Comparison of ENCODE assay signal across 3 worm cellular contexts in genomic region chrII:3499386-3499785, ce11.
A peak's percentile ranks its signal among the peaks of the same experiment; 100 is the strongest.
TF ChIP-seq lines count a peak whose summit lies in the region.

TSS of gene Y49F6B.9 (minus strand) at chrII:3499387.

TF ChIP-seq in whole organism, L4 larva, 104 proteins besides CTCF, POLR2A, EP300 and RAD21:
- TF ChIP-seq T26A8.4 (GFP tag; IDR thresholded peaks at IDR 0.05; lab: Robert Waterston, UW), result no peak
- TF ChIP-seq aha-1 (tag; lab: Kevin White, UChicago), result peak; percentile 87
- no peak for TF ChIP-seq F49E8.2 (tag; optimal IDR thresholded peaks at IDR 0.05; lab: Kevin White, UChicago; ENCODE audit: borderline replicate concordance)
- TF ChIP-seq D1046.2 (GFP tag; IDR thresholded peaks at IDR 0.05; lab: Robert Waterston, UW), result no peak
- no peak for TF ChIP-seq nhr-41 (GFP tag; IDR thresholded peaks at IDR 0.05; lab: Robert Waterston, UW)
- TF ChIP-seq pha-4 (GFP tag; IDR thresholded peaks at IDR 0.05; lab: Robert Waterston, UW), result no peak
- no peak for TF ChIP-seq pha-4 (tag; optimal IDR thresholded peaks at IDR 0.05; lab: Kevin White, UChicago)
- peak; percentile 94 for TF ChIP-seq Y48G9A.11 (GFP tag; IDR thresholded peaks at IDR 0.05; lab: Robert Waterston, UW)
- no peak for TF ChIP-seq ceh-32 (tag; optimal IDR thresholded peaks at IDR 0.05; lab: Kevin White, UChicago; ENCODE audit: poor library complexity)
- no peak for TF ChIP-seq hif-1 (tag; optimal IDR thresholded peaks at IDR 0.05; lab: Kevin White, UChicago)
- TF ChIP-seq sdz-12 (GFP tag; optimal IDR thresholded peaks at IDR 0.05; lab: Kevin White, UChicago), result no peak

TF ChIP-seq in whole organism, late embryonic, 69 proteins besides CTCF, POLR2A, EP300 and RAD21:
- TF ChIP-seq ceh-2 (tag; optimal IDR thresholded peaks at IDR 0.05; lab: Kevin White, UChicago), result no peak
- TF ChIP-seq elt-2 (tag; optimal IDR thresholded peaks at IDR 0.05; lab: Kevin White, UChicago), result peak; percentile 35

TF ChIP-seq in whole organism, young adult, 124 proteins besides CTCF, POLR2A, EP300 and RAD21:
- TF ChIP-seq T07F8.4 (tag; optimal IDR thresholded peaks at IDR 0.05; lab: Kevin White, UChicago) (no peak), attf-3 (GFP tag; conservative IDR thresholded peaks at IDR 0.05; lab: Robert Waterston, UW) (peak; percentile 85), snpc-1.1 (tag; optimal IDR thresholded peaks at IDR 0.05; lab: Kevin White, UChicago; ENCODE audit: insufficient read depth) (no peak), athp-1 (tag; optimal IDR thresholded peaks at IDR 0.05; lab: Kevin White, UChicago) (no peak), unc-130 (GFP tag; optimal IDR thresholded peaks at IDR 0.05; lab: Kevin White, UChicago) (no peak), snpc-4 (GFP tag; optimal IDR thresholded peaks at IDR 0.05; lab: Kevin White, UChicago) (no peak), snpc-4 (tag; optimal IDR thresholded peaks at IDR 0.05; lab: Kevin White, UChicago) (no peak), ztf-3 (GFP tag; optimal IDR thresholded peaks at IDR 0.05; lab: Kevin White, UChicago) (no peak), aptf-2 (GFP tag; conservative IDR thresholded peaks at IDR 0.05; lab: Robert Waterston, UW) (no peak), ama-1 (optimal IDR thresholded peaks at IDR 0.05; lab: Kevin White, UChicago) (no peak), ama-1 (GFP tag; optimal IDR thresholded peaks at IDR 0.05; lab: Kevin White, UChicago) (no peak), bed-1 (GFP tag; IDR thresholded peaks at IDR 0.05; lab: Robert Waterston, UW) (no peak), efl-1 (GFP tag; optimal IDR thresholded peaks at IDR 0.05; lab: Kevin White, UChicago) (peak; percentile 40), F57A8.1 (GFP tag; optimal IDR thresholded peaks at IDR 0.05; lab: Kevin White, UChicago) (no peak), F52B5.7 (tag; optimal IDR thresholded peaks at IDR 0.05; lab: Kevin White, UChicago) (no peak), egl-44 (GFP tag; IDR thresholded peaks at IDR 0.05; lab: Robert Waterston, UW) (no peak), repo-1 (tag; optimal IDR thresholded peaks at IDR 0.05; lab: Kevin White, UChicago) (no peak), mxl-1 (tag; optimal IDR thresholded peaks at IDR 0.05; lab: Kevin White, UChicago) (no peak)
